Fruit fly (Drosophila melanogaster) whole organism, embryonic: ENCODE measurements around the gene Grx5.

Source experiments
- Aef1 ChIP-seq: fragments of 200-800 bp; sonication (Bioruptor generic); IDR thresholded peaks from 3 replicates; pipeline ENCODE4 v1.3.6; 2022; ENCODE audit warnings: missing biosample characterization, missing genetic modification characterization
- Atf3 ChIP-seq: fragments of 200-800 bp; sonication (Bioruptor generic); optimal IDR thresholded peaks from 3 replicates; lab custom pipeline; 2016; ENCODE audit warnings: missing biosample characterization, missing genetic modification characterization
- Awh ChIP-seq: fragments of 200-800 bp; sonication (Bioruptor generic); IDR thresholded peaks from 2 replicates; pipeline ENCODE4, ENCODE4 v1.3.6; 2022; ENCODE audit warnings: missing biosample characterization, missing genetic modification characterization
- CG11247 ChIP-seq: fragments of 200-800 bp; sonication (Bioruptor generic); IDR thresholded peaks from 2 replicates; pipeline ENCODE4 v1.3.6; 2022; ENCODE audit warnings: missing biosample characterization, missing genetic modification characterization
- CG12744 ChIP-seq: fragments of 200-800 bp; sonication (Bioruptor generic); optimal IDR thresholded peaks from 2 replicates; lab custom pipeline; 2016; ENCODE audit warnings: missing biosample characterization, missing genetic modification characterization
- CG13624 ChIP-seq: fragments of 200-800 bp; sonication (Bioruptor generic); optimal IDR thresholded peaks from 2 replicates; lab custom pipeline; 2016; ENCODE audit warnings: missing biosample characterization, missing genetic modification characterization
- CG14710 ChIP-seq: fragments of 200-800 bp; sonication (Bioruptor generic); optimal IDR thresholded peaks from 3 replicates; lab custom pipeline; 2019; ENCODE audit warnings: missing biosample characterization, mild to moderate bottlenecking, missing genetic modification characterization, moderate library complexity
- CG15269 ChIP-seq: fragments of 200-800 bp; sonication (Bioruptor generic); optimal IDR thresholded peaks from 2 replicates; lab custom pipeline; 2018; ENCODE audit warnings: missing biosample characterization, mild to moderate bottlenecking, missing genetic modification characterization, moderate library complexity
- CG17912 ChIP-seq: fragments of 200-800 bp; sonication (Bioruptor generic); optimal IDR thresholded peaks from 2 replicates; lab custom pipeline; 2018; ENCODE audit warnings: missing biosample characterization, mild to moderate bottlenecking, missing genetic modification characterization
- CG34224 ChIP-seq: fragments of 200-800 bp; sonication (Bioruptor generic); IDR thresholded peaks from 3 replicates; pipeline ENCODE4 v1.3.6; 2022; ENCODE audit warnings: missing biosample characterization, missing genetic modification characterization; ENCODE audit not compliant: partially characterized antibody
- CG42726 ChIP-seq: fragments of 200-800 bp; sonication (Bioruptor generic); IDR thresholded peaks from 2 replicates; pipeline ENCODE4 v1.3.6; 2022; ENCODE audit warnings: missing biosample characterization, missing genetic modification characterization; ENCODE audit not compliant: partially characterized antibody
- CG4282 ChIP-seq: fragments of 200-800 bp; sonication (Bioruptor generic); optimal IDR thresholded peaks from 2 replicates; lab custom pipeline; 2016; ENCODE audit warnings: missing biosample characterization, missing genetic modification characterization
- CG4820 ChIP-seq: fragments of 200-800 bp; sonication (Bioruptor generic); optimal IDR thresholded peaks from 3 replicates; lab custom pipeline; 2016; ENCODE audit warnings: missing biosample characterization, missing genetic modification characterization
- CG6654 ChIP-seq: fragments of 200-800 bp; sonication (Bioruptor generic); optimal IDR thresholded peaks from 2 replicates; lab custom pipeline; 2017; ENCODE audit warnings: missing biosample characterization, mild to moderate bottlenecking, missing genetic modification characterization
- CG7271 ChIP-seq: fragments of 200-800 bp; sonication (Bioruptor generic); optimal IDR thresholded peaks from 2 replicates; lab custom pipeline; 2018; ENCODE audit warnings: missing biosample characterization, mild to moderate bottlenecking, missing genetic modification characterization, moderate library complexity
- CG7357 ChIP-seq: fragments of 200-800 bp; sonication (Bioruptor generic); IDR thresholded peaks from 3 replicates; pipeline ENCODE4 v1.3.6; 2022; ENCODE audit warnings: missing biosample characterization, missing genetic modification characterization
- CG8359 ChIP-seq: fragments of 200-800 bp; sonication (Bioruptor generic); optimal IDR thresholded peaks from 2 replicates; lab custom pipeline; 2017; ENCODE audit warnings: missing biosample characterization, mild to moderate bottlenecking, missing genetic modification characterization, borderline replicate concordance
- Camta ChIP-seq: fragments of 200-800 bp; sonication (Bioruptor generic); optimal IDR thresholded peaks from 2 replicates; lab custom pipeline; 2016; ENCODE audit warnings: missing biosample characterization, missing genetic modification characterization
- Dbx ChIP-seq: fragments of 200-800 bp; sonication (Bioruptor generic); IDR thresholded peaks from 3 replicates; pipeline ENCODE4 v1.3.6; 2022; ENCODE audit warnings: missing biosample characterization, missing genetic modification characterization
- Fer3 ChIP-seq: fragments of 200-800 bp; sonication (Bioruptor generic); optimal IDR thresholded peaks from 2 replicates; lab custom pipeline; 2018; ENCODE audit warnings: missing biosample characterization, mild to moderate bottlenecking, missing genetic modification characterization, moderate library complexity
- H2.0 ChIP-seq: fragments of 200-800 bp; sonication (Bioruptor generic); IDR thresholded peaks from 2 replicates; pipeline ENCODE4 v1.3.6; 2022; ENCODE audit warnings: missing biosample characterization, missing genetic modification characterization
- HLH3B ChIP-seq: fragments of 200-800 bp; sonication (Bioruptor generic); IDR thresholded peaks from 2 replicates; pipeline ENCODE4 v1.3.6; 2022; ENCODE audit warnings: missing biosample characterization, missing genetic modification characterization
- Hr51 ChIP-seq, 2 experiments: fragments of 200-800 bp; sonication (Bioruptor generic); optimal IDR thresholded peaks; 2 replicates in 1 of 2; 3 replicates in 1 of 2; lab custom pipeline; 2016 to 2018; ENCODE audit warnings: missing biosample characterization in 2 of 2, missing genetic modification characterization in 2 of 2, mild to moderate bottlenecking in 1 of 2, moderate library complexity in 1 of 2
- MESR4 ChIP-seq: fragments of 200-800 bp; sonication (Bioruptor generic); optimal IDR thresholded peaks from 2 replicates; lab custom pipeline; 2018; ENCODE audit warnings: missing biosample characterization, mild to moderate bottlenecking, missing genetic modification characterization, moderate library complexity
- MTF-1 ChIP-seq: fragments of 200-800 bp; sonication (Bioruptor generic); optimal IDR thresholded peaks from 2 replicates; lab custom pipeline; 2018; ENCODE audit warnings: missing biosample characterization, mild to moderate bottlenecking, missing genetic modification characterization, borderline replicate concordance
- Sox102F ChIP-seq: fragments of 200-800 bp; sonication (Bioruptor generic); optimal IDR thresholded peaks from 2 replicates; lab custom pipeline; 2018; ENCODE audit warnings: missing biosample characterization, mild to moderate bottlenecking, missing genetic modification characterization, moderate library complexity
- amos ChIP-seq: fragments of 200-800 bp; sonication (Bioruptor generic); IDR thresholded peaks from 2 replicates; pipeline ENCODE4 v1.3.6; 2022; ENCODE audit warnings: missing biosample characterization, missing genetic modification characterization; ENCODE audit not compliant: partially characterized antibody
- bcd ChIP-seq: fragments of 200-800 bp; sonication (Bioruptor generic); optimal IDR thresholded peaks from 2 replicates; lab custom pipeline; 2017; ENCODE audit warnings: missing biosample characterization, mild to moderate bottlenecking, missing genetic modification characterization
- br ChIP-seq: fragments of >200 bp; optimal IDR thresholded peaks from 2 replicates; lab custom pipeline; 2017
- bsh ChIP-seq, 2 experiments: fragments of 200-800 bp; sonication (Bioruptor generic); optimal IDR thresholded peaks; 2 replicates each; lab custom pipeline; 2017 to 2018; ENCODE audit warnings: mild to moderate bottlenecking in 2 of 2, missing biosample characterization in 2 of 2, missing genetic modification characterization in 2 of 2, moderate library complexity in 1 of 2
- cato ChIP-seq: fragments of 200-800 bp; sonication (Bioruptor generic); optimal IDR thresholded peaks from 2 replicates; lab custom pipeline; 2016; ENCODE audit warnings: missing biosample characterization, missing genetic modification characterization, borderline replicate concordance
- da ChIP-seq: fragments of 200-800 bp; sonication (Bioruptor generic); optimal IDR thresholded peaks from 2 replicates; lab custom pipeline; 2016; ENCODE audit warnings: missing biosample characterization, missing genetic modification characterization
- ems ChIP-seq: fragments of 200-800 bp; sonication (Bioruptor generic); optimal IDR thresholded peaks from 3 replicates; lab custom pipeline; 2016; ENCODE audit warnings: missing biosample characterization, missing genetic modification characterization
- ftz-f1 ChIP-seq: fragments of 200-800 bp; sonication (Bioruptor generic); optimal IDR thresholded peaks from 2 replicates; lab custom pipeline; 2016; ENCODE audit warnings: missing biosample characterization, missing genetic modification characterization
- gem ChIP-seq: fragments of 200-800 bp; sonication (Bioruptor generic); optimal IDR thresholded peaks from 2 replicates; lab custom pipeline; 2019; ENCODE audit warnings: missing biosample characterization, mild to moderate bottlenecking, missing genetic modification characterization, moderate library complexity
- grn ChIP-seq: fragments of 200-800 bp; sonication (Bioruptor generic); optimal IDR thresholded peaks from 3 replicates; lab custom pipeline; 2017; ENCODE audit warnings: missing biosample characterization, missing genetic modification characterization
- gro ChIP-seq: fragments of 200-800 bp; sonication (Bioruptor generic); optimal IDR thresholded peaks from 2 replicates; lab custom pipeline; 2016; ENCODE audit warnings: missing biosample characterization, missing genetic modification characterization
- lmd ChIP-seq: fragments of 200-800 bp; sonication (Bioruptor generic); IDR thresholded peaks from 2 replicates; pipeline ENCODE4 v1.3.6; 2022; ENCODE audit warnings: missing biosample characterization, missing genetic modification characterization
- nerfin-1 ChIP-seq: fragments of 200-800 bp; sonication (Bioruptor generic); optimal IDR thresholded peaks from 3 replicates; lab custom pipeline; 2019; ENCODE audit warnings: missing biosample characterization, mild to moderate bottlenecking, missing genetic modification characterization, moderate library complexity
- peb ChIP-seq: fragments of 200-800 bp; sonication (Bioruptor generic); IDR thresholded peaks from 2 replicates; pipeline ENCODE4 v1.3.6; 2022; ENCODE audit warnings: missing biosample characterization, missing genetic modification characterization
- salm ChIP-seq: fragments of 200-800 bp; sonication (Bioruptor generic); optimal IDR thresholded peaks from 2 replicates; lab custom pipeline; 2018; ENCODE audit warnings: missing biosample characterization, mild to moderate bottlenecking, missing genetic modification characterization
- schlank ChIP-seq: fragments of 200-800 bp; sonication (Bioruptor generic); optimal IDR thresholded peaks from 2 replicates; lab custom pipeline; 2018; ENCODE audit warnings: missing biosample characterization, mild to moderate bottlenecking, missing genetic modification characterization
- shn ChIP-seq: fragments of 200-800 bp; sonication (Bioruptor generic); optimal IDR thresholded peaks from 3 replicates; lab custom pipeline; 2016; ENCODE audit warnings: missing biosample characterization, missing genetic modification characterization
- sima ChIP-seq: fragments of 200-800 bp; sonication (Bioruptor generic); optimal IDR thresholded peaks from 2 replicates; lab custom pipeline; 2016; ENCODE audit warnings: missing biosample characterization, missing genetic modification characterization
- slou ChIP-seq: fragments of 200-800 bp; sonication (Bioruptor generic); optimal IDR thresholded peaks from 3 replicates; lab custom pipeline; 2016; ENCODE audit warnings: missing biosample characterization, missing genetic modification characterization
- sna ChIP-seq: fragments of 200-800 bp; sonication (Bioruptor generic); IDR thresholded peaks from 2 replicates; pipeline ENCODE4 v1.3.6; 2022; ENCODE audit warnings: missing biosample characterization, missing genetic modification characterization; ENCODE audit not compliant: partially characterized antibody
- tgo ChIP-seq: fragments of 200-800 bp; sonication (Bioruptor generic); IDR thresholded peaks from 3 replicates; pipeline ENCODE4 v1.3.6; 2022; ENCODE audit warnings: missing biosample characterization, missing genetic modification characterization
- tll ChIP-seq, 2 experiments: fragments of 200-800 bp in 1 of 2; fragments of >200 bp in 1 of 2; sonication (Bioruptor generic) in 1 of 2; optimal IDR thresholded peaks; 2 replicates each; lab custom pipeline; 2017 to 2019; ENCODE audit warnings: missing biosample characterization in 2 of 2, missing genetic modification characterization in 2 of 2, mild to moderate bottlenecking in 1 of 2, moderate library complexity in 1 of 2
- trem ChIP-seq: fragments of 200-800 bp; optimal IDR thresholded peaks from 3 replicates; lab custom pipeline; 2019; ENCODE audit warnings: missing biosample characterization, mild to moderate bottlenecking, missing genetic modification characterization, moderate library complexity
- yki ChIP-seq: fragments of >200 bp; optimal IDR thresholded peaks from 3 replicates; lab custom pipeline; 2018

Gene Grx5

dm6 chrX:14882536-14883118, 44.6 kb upstream of the Grx5 start, which contains the start of the genes CG45064 and CG45065 (continued):
- peak; percentile 56; the same call in 2 of the 3 replicates for TF ChIP-seq Dbx
- no peak for TF ChIP-seq CG7271
- peak; percentile 70 for TF ChIP-seq CG6654 (GFP tag; lab: Kevin White, UChicago)
- peak; percentile 94 for TF ChIP-seq HLH3B
- TF ChIP-seq CG12744 (GFP tag; lab: Kevin White, UChicago) = peak; percentile 54
- peak; percentile 91 for TF ChIP-seq gem (tag; lab: Kevin White, UChicago)
- TF ChIP-seq amos (GFP tag; lab: Robert Waterston, UW) = no peak
- peak; percentile 80 for TF ChIP-seq CG4820 (GFP tag; lab: Kevin White, UChicago)
- TF ChIP-seq Sox102F (GFP tag; lab: Kevin White, UChicago) = peak; percentile 95
- TF ChIP-seq da = peak; percentile 55
- peak; percentile 24 for TF ChIP-seq sima (GFP tag; lab: Kevin White, UChicago)
- TF ChIP-seq Fer3 (tag; lab: Kevin White, UChicago) = peak; percentile 65
- TF ChIP-seq CG15269 (tag; lab: Kevin White, UChicago) = peak; percentile 79
- peak; percentile 68 for TF ChIP-seq CG13624 (GFP tag; lab: Kevin White, UChicago)
- no peak for TF ChIP-seq tll (GFP tag; optimal IDR thresholded peaks at IDR 0.05; lab: Kevin White, UChicago)
- TF ChIP-seq Awh = peak; percentile 93
- TF ChIP-seq ftz-f1 (GFP tag; lab: Kevin White, UChicago) = no peak
- peak; percentile 69 for TF ChIP-seq Aef1 (GFP tag; lab: Robert Waterston, UW)
- peak; percentile 81 for TF ChIP-seq bcd (GFP tag; lab: Kevin White, UChicago)
- peak; percentile 61 for TF ChIP-seq trem (tag; lab: Kevin White, UChicago)
- TF ChIP-seq Atf3 (GFP tag; lab: Kevin White, UChicago) = peak; percentile 67
- peak; percentile 76 for TF ChIP-seq cato (GFP tag; lab: Kevin White, UChicago)
- TF ChIP-seq shn (GFP tag; lab: Kevin White, UChicago) = peak; percentile 55
- TF ChIP-seq gro (GFP tag; lab: Kevin White, UChicago) = peak; percentile 35
- TF ChIP-seq salm (tag; lab: Kevin White, UChicago) = peak; percentile 79
- no peak for TF ChIP-seq CG42726 (GFP tag; lab: Robert Waterston, UW)
- TF ChIP-seq CG4282 (GFP tag; lab: Kevin White, UChicago) = no peak
- no peak for TF ChIP-seq br
- TF ChIP-seq sna (GFP tag; lab: Robert Waterston, UW) = no peak
- peak; percentile 61; the same call in 1 of the 2 replicates for TF ChIP-seq peb (GFP tag; lab: Robert Waterston, UW)
- TF ChIP-seq Camta = peak; percentile 83
- TF ChIP-seq CG8359 (GFP tag; lab: Kevin White, UChicago) = peak; percentile 45
- TF ChIP-seq CG11247 (GFP tag; lab: Robert Waterston, UW) = peak; percentile 56; the same call in 1 of the 2 replicates
- peak; percentile 85 for TF ChIP-seq H2.0
- TF ChIP-seq MESR4 (GFP tag; lab: Kevin White, UChicago) = no peak
- TF ChIP-seq lmd = peak; percentile 81
- TF ChIP-seq CG34224 (GFP tag; lab: Robert Waterston, UW) = no peak
- no peak for TF ChIP-seq yki
- TF ChIP-seq nerfin-1 = peak; percentile 84
- peak in 1 of 2 experiments; percentile 94 for TF ChIP-seq bsh (GFP tag; optimal IDR thresholded peaks at IDR 0.05; lab: Kevin White, UChicago)
- peak; percentile 15 to 92 for TF ChIP-seq Hr51 (GFP tag; optimal IDR thresholded peaks at IDR 0.05; lab: Kevin White, UChicago)
- peak; percentile 66 for TF ChIP-seq tgo
- TF ChIP-seq slou (GFP tag; lab: Kevin White, UChicago) = peak; percentile 11
- TF ChIP-seq MTF-1 = peak; percentile 62
- peak; percentile 73 for TF ChIP-seq CG7357 (GFP tag; lab: Robert Waterston, UW)
- peak; percentile 78 for TF ChIP-seq CG14710 (tag; lab: Kevin White, UChicago)
- no peak for TF ChIP-seq schlank (tag; lab: Kevin White, UChicago)
- peak; percentile 2 for TF ChIP-seq grn (GFP tag; lab: Kevin White, UChicago)
- peak; percentile 70 for TF ChIP-seq ems
- TF ChIP-seq CG17912 (GFP tag; lab: Kevin White, UChicago) = no peak
